Worm (Caenorhabditis elegans) whole organism, young adult: ENCODE measurements around the gene vap-1.

Source experiments
- B0019.2 ChIP-seq: fragments of 200-800 bp; sonication (Bioruptor generic); conservative IDR thresholded peaks from 2 replicates; pipeline ENCODE4 v1.3.6; 2022; ENCODE audit warnings: missing genetic modification reagents, missing genetic modification characterization, missing compliant biosample characterization
- Y53F4B.3 ChIP-seq: fragments of 200-800 bp; sonication (Bioruptor generic); IDR thresholded peaks from 2 replicates; pipeline ENCODE4 v1.3.6; 2022; ENCODE audit warnings: missing genetic modification reagents, missing genetic modification characterization, missing compliant biosample characterization
- dpl-1 ChIP-seq: fragments of 150-350 bp; optimal IDR thresholded peaks from 2 replicates; lab custom pipeline; 2014; ENCODE audit warnings: missing biosample characterization, missing genetic modification reagents, missing genetic modification characterization
- egrh-3 ChIP-seq: fragments of 200-800 bp; sonication (Bioruptor generic); IDR thresholded peaks from 2 replicates; pipeline ENCODE4 v1.3.6; 2022; ENCODE audit warnings: missing genetic modification reagents, missing genetic modification characterization, missing compliant biosample characterization
- ekl-4 ChIP-seq: fragments of 200-800 bp; sonication (Bioruptor generic); IDR thresholded peaks from 2 replicates; pipeline ENCODE4 v1.3.6; 2022; ENCODE audit warnings: missing genetic modification reagents, missing genetic modification characterization, missing compliant biosample characterization
- mes-4 ChIP-seq: sonication (generic microtip); optimal IDR thresholded peaks from 2 replicates; lab custom pipeline; 2016; ENCODE audit warnings: missing genotype, missing genetic modification characterization, missing compliant biosample characterization
- pha-4 ChIP-seq: fragments of 150-350 bp; sonication (generic microtip); optimal IDR thresholded peaks from 2 replicates; lab custom pipeline; 2014; ENCODE audit warnings: missing biosample characterization, missing genetic modification reagents, missing genetic modification characterization
- tbp1 ChIP-seq: fragments of 200-800 bp; sonication (Bioruptor generic); optimal IDR thresholded peaks from 2 replicates; lab custom pipeline; 2018; ENCODE audit warnings: mild to moderate bottlenecking, missing genetic modification characterization, missing compliant biosample characterization
- tlf-1 ChIP-seq: fragments of 200-800 bp; sonication (Bioruptor generic); optimal IDR thresholded peaks from 2 replicates; lab custom pipeline; 2018; ENCODE audit warnings: mild to moderate bottlenecking, missing genetic modification characterization, missing compliant biosample characterization
- ztf-3 ChIP-seq: fragments of 200-800 bp; sonication (Bioruptor generic); optimal IDR thresholded peaks from 2 replicates; lab custom pipeline; 2018; ENCODE audit warnings: mild to moderate bottlenecking, missing genetic modification characterization, missing compliant biosample characterization

DNA sequence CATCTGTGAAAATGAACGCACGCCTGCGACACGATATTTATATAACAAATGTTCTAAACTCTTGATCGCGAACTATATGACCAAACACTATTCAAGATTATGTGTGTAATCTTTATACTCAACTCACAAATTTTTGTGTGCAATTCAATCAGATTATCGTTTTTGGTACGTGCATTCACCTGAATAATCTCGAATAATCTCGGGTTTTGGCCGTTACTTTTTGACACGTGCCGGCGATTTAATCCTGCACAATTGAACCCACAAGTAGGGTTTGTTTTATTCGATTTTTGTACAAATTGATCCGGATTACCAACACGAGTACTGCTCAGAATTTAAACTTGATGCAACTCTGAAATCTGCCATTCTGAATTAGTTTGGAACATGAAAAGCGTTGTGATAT is at the start of gene vap-1, which contains the start of gene F11C7.2:
- TF ChIP-seq dpl-1 (GFP tag; lab: Kevin White, UChicago) = no peak
- TF ChIP-seq B0019.2 (GFP tag; lab: Robert Waterston, UW) = no peak
- TF ChIP-seq pha-4 = no peak
- no peak for TF ChIP-seq ekl-4 (GFP tag; lab: Robert Waterston, UW)
- TF ChIP-seq tbp1 (GFP tag; lab: Kevin White, UChicago) = no peak
- no peak for TF ChIP-seq egrh-3 (GFP tag; lab: Robert Waterston, UW)
- no peak for TF ChIP-seq Y53F4B.3 (GFP tag; lab: Robert Waterston, UW)
- no peak for TF ChIP-seq tlf-1 (GFP tag; lab: Kevin White, UChicago)
- TF ChIP-seq ztf-3 (GFP tag; lab: Kevin White, UChicago) = no peak
- TF ChIP-seq mes-4 (tag; lab: Kevin White, UChicago) = no peak
